Worm (Caenorhabditis elegans): ENCODE results near the gene srd-67.
"Not testable (repeated sequence)": the region's sequence is repeated elsewhere in the genome, so short reads cannot be mapped to it uniquely, and the experiment has no call there.

Gene srd-67

DNA sequence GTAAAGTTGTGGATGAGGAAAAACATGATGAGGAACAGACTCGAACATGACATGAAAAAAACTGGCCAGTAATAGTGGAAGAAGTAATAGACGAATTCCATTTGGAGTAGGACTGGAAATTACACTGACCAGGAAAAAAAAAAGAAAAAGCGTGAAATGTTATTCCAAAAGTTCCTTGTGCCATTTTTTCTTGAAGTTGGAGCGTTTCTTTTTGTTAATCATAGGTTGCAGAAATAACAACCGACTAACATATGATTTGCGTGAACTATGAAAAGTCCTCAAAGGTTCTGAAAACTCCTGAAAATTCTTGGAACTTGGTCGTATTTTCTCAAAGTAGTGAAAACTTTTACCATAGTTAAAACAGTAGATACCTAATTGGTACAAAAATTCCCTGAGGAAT lies at the start of gene srd-67:
Gene srd-67, minus strand, starts transcription at position 101 of the 400 bp plus-strand sequence.
- TF ChIP-seq unc-62 (GFP tag; optimal IDR thresholded peaks at IDR 0.05) = no peak

DNA sequence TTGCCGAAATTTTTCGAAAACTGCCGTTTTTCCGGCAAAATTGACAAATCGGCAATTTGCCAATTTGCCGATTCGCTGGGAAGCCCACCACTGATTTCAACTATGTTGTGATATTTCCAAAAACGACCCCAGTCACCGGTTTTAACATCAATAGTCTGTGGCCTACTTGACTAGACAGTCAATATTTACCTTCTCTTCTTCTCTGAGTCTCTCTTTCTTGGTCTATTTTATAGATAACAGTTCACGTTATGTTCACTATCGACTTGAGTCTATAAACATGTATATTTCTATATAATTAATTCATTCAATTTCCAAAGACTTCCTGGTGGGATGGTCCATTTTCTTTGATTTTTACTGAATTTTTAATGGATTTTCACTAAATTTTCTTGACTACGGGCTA lies 49.1 kb upstream of the srd-67 start:
- TF ChIP-seq unc-62 (GFP tag; optimal IDR thresholded peaks at IDR 0.05) = no peak

DNA sequence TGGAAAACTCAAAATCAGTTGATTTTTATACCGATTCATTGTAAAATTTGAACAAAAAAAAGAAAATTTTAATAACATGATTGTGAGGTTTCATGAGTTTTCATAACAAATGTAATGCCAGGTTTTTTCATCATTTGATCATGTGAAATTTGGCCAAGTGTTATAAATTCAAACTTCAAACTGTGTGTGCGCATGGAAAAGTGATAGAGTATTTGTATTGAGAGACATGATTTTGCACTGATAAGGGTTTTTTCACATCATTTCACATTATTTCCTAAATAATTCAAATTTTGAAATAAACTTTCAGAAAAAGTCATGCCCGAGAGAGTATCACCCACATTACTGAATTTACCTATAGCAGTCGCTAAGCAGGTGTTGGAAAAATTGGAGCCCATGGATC lies 45.5 kb upstream of the srd-67 start, which contains the start of gene fbxa-219:
Gene fbxa-219, plus strand, starts transcription at position 277 of the 400 bp plus-strand sequence.
- no peak for TF ChIP-seq unc-62 (GFP tag; optimal IDR thresholded peaks at IDR 0.05)

DNA sequence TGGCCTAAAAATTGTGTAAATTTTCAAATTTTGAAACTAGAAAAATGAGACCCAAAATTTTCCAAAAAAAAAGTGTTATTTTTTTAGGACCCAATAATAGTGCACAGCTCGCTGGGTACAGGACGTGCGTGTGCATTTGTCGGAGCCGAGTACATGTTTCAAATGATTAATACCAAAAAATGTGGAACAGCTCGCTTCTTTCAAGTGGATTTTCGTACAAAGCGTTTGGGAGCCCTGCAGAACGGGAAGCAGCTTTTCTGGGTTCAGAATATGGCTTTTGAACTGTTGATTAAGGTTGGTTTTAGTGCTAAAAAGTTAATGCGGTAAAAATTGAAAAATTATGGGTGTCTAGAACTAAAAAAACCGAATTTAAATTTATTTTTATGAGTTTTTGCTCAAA lies 42.6 kb upstream of the srd-67 start:
- no peak for TF ChIP-seq unc-62 (GFP tag; optimal IDR thresholded peaks at IDR 0.05)

DNA sequence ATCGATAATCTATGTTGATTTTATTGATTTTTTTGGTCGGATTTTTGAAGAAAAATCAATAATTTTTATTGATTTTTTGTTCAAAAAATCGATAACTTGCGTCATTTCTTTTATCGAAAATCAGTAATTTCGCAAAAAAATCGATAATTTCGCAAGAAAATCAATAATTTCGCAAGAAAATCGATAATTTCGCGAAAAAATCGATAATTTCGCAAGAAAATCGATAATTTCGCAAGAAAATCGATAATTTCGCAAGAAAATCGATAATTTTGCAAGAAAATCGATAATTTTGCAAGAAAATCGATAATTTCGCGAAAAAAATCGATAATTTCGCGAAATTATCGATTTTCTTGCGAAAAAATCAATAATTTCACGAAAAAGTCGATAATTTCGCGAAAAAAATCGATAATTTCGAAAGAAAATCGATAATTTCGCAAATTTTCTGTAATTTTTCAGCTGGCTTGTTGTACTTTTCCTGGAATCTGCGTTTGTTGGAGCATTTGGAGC lies 37.8 kb upstream of the srd-67 start:
- no peak for TF ChIP-seq unc-62 (GFP tag; optimal IDR thresholded peaks at IDR 0.05)

DNA sequence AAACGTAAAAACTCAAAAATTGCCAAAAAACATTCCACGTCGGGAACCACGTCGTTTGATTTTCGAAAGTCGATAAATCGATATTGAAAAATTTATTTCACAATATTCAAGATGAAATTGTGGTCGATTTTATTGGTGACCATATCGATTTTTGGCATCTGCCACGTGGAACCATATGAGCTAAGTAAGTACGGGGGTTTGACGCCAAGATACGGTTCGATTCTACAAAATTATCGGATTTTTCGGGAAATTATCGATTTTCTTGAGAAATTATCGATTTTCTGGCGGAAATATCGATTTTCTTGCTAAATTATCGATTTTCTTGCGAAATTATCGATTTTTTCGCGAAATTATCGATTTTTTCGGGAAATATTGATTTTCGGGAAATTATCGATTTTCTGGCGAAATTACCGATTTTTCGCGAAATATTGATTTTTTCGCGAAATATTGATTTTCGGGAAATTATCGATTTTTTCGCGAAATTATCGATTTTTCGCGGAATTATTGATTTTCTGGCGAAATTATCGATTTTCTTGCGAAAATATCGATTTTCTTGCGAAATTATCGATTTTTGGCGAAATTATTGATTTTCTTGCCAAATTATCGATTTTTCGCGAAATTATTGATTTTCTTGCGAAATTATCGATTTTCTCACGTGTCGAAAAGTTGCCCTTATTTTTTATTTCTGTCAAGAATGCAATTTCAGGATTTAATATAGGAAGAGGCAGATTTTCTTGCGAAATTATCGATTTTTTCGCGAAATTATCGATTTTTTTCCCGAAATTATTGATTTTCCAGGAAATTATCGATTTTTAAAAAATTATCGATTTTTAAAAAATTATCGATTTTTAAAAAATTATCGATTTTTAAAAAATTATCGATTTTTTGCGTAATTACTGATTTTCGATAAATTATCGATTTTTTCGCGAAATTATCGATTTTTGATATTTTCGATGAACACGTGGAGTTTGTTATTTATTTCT lies 36.6 kb upstream of the srd-67 start, which contains the start of gene Y54F10BM.3:
Gene Y54F10BM.3, plus strand, starts transcription at position 51 of the 983 bp plus-strand sequence.
- TF ChIP-seq unc-62 (GFP tag; optimal IDR thresholded peaks at IDR 0.05) = no peak

DNA sequence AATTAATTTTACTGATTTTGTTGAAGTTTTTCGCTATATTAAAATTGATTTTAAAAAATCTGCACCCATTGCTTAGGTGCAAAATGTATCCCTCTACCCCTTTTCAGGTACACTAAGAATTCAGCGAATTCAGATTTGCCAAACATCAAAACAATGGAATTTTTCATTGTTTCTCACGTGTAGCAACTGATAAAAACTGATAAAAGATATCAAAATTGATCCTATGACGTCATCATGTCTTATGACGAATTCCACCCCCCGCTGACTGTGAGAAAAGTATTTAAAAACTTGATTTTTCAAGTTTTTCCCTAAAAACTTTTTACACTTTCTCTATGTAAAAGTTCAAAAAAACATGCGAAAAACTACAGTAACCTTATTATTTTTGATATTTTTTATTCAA lies 34.9 kb upstream of the srd-67 start, which contains the start of gene Y54F10BM.22:
Gene Y54F10BM.22, plus strand, starts transcription at position 331 of the 400 bp plus-strand sequence.
- no peak for TF ChIP-seq unc-62 (GFP tag; optimal IDR thresholded peaks at IDR 0.05)

DNA sequence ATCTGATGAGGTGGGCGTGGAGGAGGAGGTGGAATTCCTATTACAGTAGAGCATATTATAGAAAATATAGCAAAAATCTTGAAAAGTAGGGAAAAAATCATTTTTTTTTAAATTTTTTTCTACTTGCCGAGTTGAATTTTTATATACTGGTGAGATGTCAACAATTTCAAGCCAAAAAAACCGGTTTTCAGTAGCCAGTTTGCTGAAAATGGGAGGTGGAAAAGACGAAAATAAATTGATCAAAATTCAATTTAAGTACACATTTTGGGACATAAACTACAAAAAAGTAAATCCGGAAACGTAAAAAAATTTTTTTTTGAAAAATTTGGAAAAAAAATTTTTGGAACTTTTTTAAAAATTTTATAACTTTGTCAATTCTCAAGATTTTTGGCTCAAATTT lies 33.8 kb upstream of the srd-67 start, which contains the start of gene Y54F10BM.23:
Gene Y54F10BM.23, minus strand, starts transcription at position 101 of the 400 bp plus-strand sequence.
- no peak for TF ChIP-seq unc-62 (GFP tag; optimal IDR thresholded peaks at IDR 0.05)

DNA sequence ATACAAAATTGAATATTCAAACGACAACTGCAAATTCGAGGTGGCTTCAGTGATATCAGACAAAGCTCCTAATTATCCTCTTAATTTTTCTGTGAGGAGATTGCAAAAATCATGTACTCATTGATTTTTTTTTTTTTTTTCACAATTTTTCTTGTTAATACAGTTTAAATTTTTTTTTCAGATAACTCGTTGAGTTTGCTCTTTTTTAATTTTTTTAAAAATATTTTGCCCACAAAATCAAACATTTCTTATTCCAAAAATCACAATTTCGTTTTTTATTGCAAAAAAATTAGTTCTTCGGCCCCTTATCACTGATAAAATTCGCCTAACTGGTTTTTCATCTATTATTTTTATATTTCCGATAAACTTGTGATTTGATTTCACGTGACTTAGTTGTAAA lies 31.2 kb upstream of the srd-67 start, which contains the start of gene Y54F10BM.21:
Gene Y54F10BM.21, plus strand, starts transcription at position 301 of the 400 bp plus-strand sequence.
- TF ChIP-seq unc-62 (GFP tag; optimal IDR thresholded peaks at IDR 0.05) = no peak

DNA sequence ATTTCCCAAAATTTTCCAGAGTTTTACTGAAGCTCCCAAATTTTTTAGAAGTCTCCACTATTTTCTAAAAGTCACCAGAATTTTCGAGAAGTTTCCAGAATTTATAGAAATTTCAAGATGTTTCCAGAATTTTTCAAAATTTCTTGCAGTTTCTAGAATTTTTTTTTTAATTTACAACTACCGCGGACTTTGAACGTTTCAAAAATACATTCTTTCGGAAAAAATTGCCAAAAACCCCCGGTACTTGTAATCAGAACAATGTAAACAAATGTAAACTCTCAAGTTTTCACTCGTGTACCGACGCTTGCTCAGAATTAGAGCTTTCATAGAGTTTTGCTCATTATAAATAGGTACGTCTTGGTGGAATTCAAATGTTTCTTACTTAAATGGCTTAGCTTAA lies 27.1 kb upstream of the srd-67 start, which contains the start of gene fbxa-39:
Gene fbxa-39, plus strand, starts transcription at position 301 of the 400 bp plus-strand sequence.
- no peak for TF ChIP-seq unc-62 (GFP tag; optimal IDR thresholded peaks at IDR 0.05)

DNA sequence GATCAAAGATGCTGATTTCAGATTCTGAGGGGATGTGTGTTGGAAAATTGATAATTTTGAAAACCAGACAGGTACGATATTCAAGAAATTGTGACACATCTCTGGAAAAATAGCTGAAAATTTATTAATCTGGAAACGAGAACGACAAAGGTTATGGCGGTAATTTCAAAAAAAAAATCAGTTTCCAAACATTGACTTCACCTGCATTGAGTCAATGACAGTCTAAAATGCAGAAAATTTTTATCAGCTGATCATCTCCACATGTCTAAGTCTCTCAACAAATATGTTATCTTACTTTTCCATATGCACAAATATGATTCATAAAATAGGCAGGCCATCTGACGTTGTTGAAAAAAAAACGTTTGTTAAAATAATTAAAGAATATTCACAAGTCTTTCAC lies 26.4 kb upstream of the srd-67 start, which contains the start of gene fbxa-48:
Gene fbxa-48, minus strand, starts transcription at position 101 of the 400 bp plus-strand sequence.
- no peak for TF ChIP-seq unc-62 (GFP tag; optimal IDR thresholded peaks at IDR 0.05)

DNA sequence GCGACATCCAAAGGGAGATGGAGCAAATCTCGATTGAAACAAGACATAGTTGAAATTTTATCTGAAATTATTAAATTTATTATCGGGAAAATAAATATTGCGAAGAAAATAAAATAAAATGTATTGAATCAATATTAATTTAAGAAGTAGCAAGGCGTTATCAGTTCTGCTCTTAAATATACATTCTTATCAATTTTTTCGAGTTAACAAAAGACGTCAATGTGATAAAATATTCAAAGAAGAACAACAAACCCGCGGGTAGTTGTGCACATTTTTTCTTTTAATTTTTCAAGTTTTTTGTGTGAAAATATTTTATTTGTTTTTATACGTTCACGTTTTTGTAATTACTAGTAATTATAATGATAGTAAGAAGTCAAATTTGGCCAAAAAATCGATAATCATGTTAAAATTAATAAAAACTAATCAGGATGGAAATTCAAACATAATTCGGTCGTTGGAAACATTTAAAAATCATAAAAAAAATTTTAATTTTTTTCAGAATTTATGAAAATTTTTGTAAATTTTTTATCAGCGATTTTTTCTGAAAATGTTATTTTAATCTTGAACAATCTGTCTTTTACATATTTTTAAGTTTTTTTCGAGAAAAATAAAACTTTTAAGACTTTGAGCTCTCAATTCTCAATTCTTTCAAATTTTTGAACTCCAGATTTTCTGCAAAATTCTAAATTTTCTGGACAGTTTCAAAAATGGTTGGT lies 20.5 kb upstream of the srd-67 start, which contains the start of gene fbxa-9:
Gene fbxa-9, plus strand, starts transcription at position 666 of the 716 bp plus-strand sequence.
- TF ChIP-seq unc-62 (GFP tag; optimal IDR thresholded peaks at IDR 0.05) = no peak

DNA sequence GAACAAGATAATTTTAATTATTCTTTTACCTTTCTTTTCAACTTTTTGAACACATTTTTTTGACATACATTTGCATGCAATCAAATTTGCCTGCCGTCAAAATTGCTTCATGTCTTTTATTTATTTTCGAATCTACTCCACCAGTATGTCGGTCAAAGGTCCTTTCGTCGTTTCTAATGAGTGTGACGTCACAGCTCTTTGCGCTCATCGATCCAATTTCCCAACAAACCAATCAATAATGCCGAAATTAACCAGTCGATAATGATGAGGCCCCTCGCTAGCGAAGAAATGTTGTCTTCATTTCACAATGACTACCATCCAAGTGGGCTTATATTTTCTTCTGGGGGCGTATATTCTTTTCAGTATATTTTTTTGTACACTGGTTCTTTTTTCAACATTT lies 17.3 kb upstream of the srd-67 start, which contains the start of gene Y54F10BM.6:
Gene Y54F10BM.6, plus strand, starts transcription at position 301 of the 400 bp plus-strand sequence.
- TF ChIP-seq unc-62 (GFP tag; optimal IDR thresholded peaks at IDR 0.05) = no peak

DNA sequence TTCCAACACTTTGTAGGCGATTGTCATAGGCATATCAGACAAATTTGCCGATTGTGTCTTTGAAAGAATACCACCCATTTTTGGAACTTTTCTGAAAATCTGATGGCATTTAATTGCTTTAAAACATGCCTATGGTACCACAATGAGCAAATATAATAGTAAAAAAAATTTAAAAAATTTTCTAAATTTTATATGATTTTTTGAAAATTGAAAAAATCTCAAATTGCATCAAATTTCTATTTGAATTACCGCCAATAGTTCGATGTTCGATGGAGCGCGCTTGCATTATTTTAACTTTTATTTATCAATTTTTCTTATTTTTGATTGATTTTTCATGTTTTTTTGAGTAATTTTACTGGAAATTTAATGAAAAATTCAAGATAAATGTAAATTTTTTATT lies 15.7 kb upstream of the srd-67 start, which contains the start of gene fbxa-42:
Gene fbxa-42, minus strand, starts transcription at position 101 of the 400 bp plus-strand sequence.
- not testable (repeated sequence) for TF ChIP-seq unc-62 (GFP tag; optimal IDR thresholded peaks at IDR 0.05)

DNA sequence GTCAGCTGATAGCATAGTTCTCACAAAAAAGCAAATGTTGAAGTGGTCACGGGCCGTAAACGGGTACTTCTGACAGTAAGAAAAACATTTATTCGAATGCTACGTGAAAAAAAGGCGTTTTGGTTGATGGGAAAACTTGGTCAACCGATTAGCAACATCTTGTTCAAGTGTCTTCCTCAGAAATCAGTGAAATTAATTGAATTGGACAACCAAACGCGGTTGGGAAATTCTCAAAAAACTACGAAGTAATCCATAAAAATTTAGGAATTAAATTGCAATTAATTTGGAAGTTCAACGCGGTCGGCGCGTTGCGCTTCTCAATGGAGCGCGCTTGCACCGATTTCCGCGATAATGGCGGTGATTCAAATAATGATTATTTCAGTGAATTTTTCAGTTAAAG lies 13.7 kb upstream of the srd-67 start:
- no peak for TF ChIP-seq unc-62 (GFP tag; optimal IDR thresholded peaks at IDR 0.05)

Measured in whole organism, dauer.